Fruit fly (Drosophila melanogaster) whole organism, embryonic: ENCODE data around the gene CG7943.

Experiments used
- CG1603 ChIP-seq: fragments of 200-800 bp; sonication (Bioruptor generic); optimal IDR thresholded peaks from 2 replicates; lab custom pipeline; 2019; ENCODE audit warnings: missing biosample characterization, mild to moderate bottlenecking, missing genetic modification characterization, moderate library complexity
- D19B ChIP-seq: fragments of 200-800 bp; sonication (Bioruptor generic); optimal IDR thresholded peaks from 2 replicates; lab custom pipeline; 2017; ENCODE audit warnings: missing biosample characterization, mild to moderate bottlenecking, missing genetic modification characterization
- Hmr ChIP-seq: fragments of 200-800 bp; sonication (Bioruptor generic); optimal IDR thresholded peaks from 3 replicates; lab custom pipeline; 2017; ENCODE audit warnings: mild to moderate bottlenecking, missing biosample characterization, missing genetic modification reagents, missing genetic modification characterization
- NFAT ChIP-seq: fragments of 200-800 bp; sonication (Bioruptor generic); IDR thresholded peaks from 2 replicates; pipeline ENCODE4 v1.3.6; 2022; ENCODE audit warnings: missing biosample characterization, missing genetic modification characterization
- YL-1 ChIP-seq: fragments of 200-800 bp; sonication (Bioruptor generic); optimal IDR thresholded peaks from 3 replicates; lab custom pipeline; 2017; ENCODE audit warnings: missing biosample characterization, mild to moderate bottlenecking, missing genetic modification characterization
- bab2 ChIP-seq: fragments of 200-800 bp; sonication (Bioruptor generic); optimal IDR thresholded peaks from 2 replicates; lab custom pipeline; 2016; ENCODE audit warnings: missing biosample characterization, missing genetic modification characterization
- crc ChIP-seq: fragments of 200-800 bp; sonication (Bioruptor generic); optimal IDR thresholded peaks from 2 replicates; lab custom pipeline; 2016; ENCODE audit warnings: missing biosample characterization, missing genetic modification characterization
- her ChIP-seq: fragments of 200-800 bp; sonication (Bioruptor generic); optimal IDR thresholded peaks from 2 replicates; lab custom pipeline; 2016; ENCODE audit warnings: missing biosample characterization, missing genetic modification characterization
- insv ChIP-seq, 2 experiments: fragments of 200-800 bp; sonication (Bioruptor generic); optimal IDR thresholded peaks; 3 replicates each; lab custom pipeline; 2016 to 2018; ENCODE audit warnings: missing biosample characterization in 2 of 2, missing genetic modification characterization in 2 of 2
- otp ChIP-seq: fragments of 200-800 bp; sonication (Bioruptor generic); IDR thresholded peaks from 3 replicates; pipeline ENCODE4, ENCODE4 v1.3.6; 2022; ENCODE audit warnings: missing biosample characterization, missing genetic modification characterization
- pfk ChIP-seq: fragments of 200-800 bp; sonication (Bioruptor generic); optimal IDR thresholded peaks from 2 replicates; lab custom pipeline; 2018; ENCODE audit warnings: missing biosample characterization, mild to moderate bottlenecking, missing genetic modification characterization, moderate library complexity
- psq ChIP-seq: fragments of 200-800 bp; sonication (Bioruptor generic); optimal IDR thresholded peaks from 2 replicates; lab custom pipeline; 2017; ENCODE audit warnings: missing biosample characterization, missing genetic modification characterization

DNA sequence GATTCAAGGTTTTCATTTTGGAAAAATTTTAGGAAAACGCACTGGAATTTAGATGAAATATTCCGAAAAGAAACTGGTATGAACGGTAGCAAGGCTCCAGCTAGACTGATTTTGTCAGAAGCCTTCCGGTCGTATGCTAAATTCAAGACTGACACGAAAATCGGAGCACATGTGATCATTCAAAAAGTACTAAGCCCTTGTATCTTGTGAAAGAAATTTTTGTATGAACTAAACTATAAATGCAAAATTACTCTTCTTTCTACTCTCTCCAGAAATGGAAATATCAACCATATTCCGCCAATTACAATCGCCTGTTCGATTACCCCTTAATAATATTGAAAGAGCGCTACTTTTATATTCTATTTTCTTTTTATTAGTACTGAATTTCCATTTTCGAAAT, 8.6 kb upstream of the CG7943 start, which contains the start of gene ocn:
- TF ChIP-seq D19B (GFP tag; lab: Kevin White, UChicago) = no peak
- TF ChIP-seq insv (GFP tag; optimal IDR thresholded peaks at IDR 0.05; lab: Kevin White, UChicago) = no peak
- TF ChIP-seq bab2 (GFP tag; lab: Kevin White, UChicago) = no peak
- TF ChIP-seq pfk (GFP tag; lab: Kevin White, UChicago) = no peak
- no peak for TF ChIP-seq her (GFP tag; lab: Kevin White, UChicago)
- TF ChIP-seq psq (GFP tag; lab: Kevin White, UChicago) = no peak
- no peak for TF ChIP-seq crc (GFP tag; lab: Kevin White, UChicago)
- no peak for TF ChIP-seq otp
- no peak for TF ChIP-seq YL-1 (GFP tag; lab: Kevin White, UChicago)
- TF ChIP-seq Hmr (GFP tag; lab: Kevin White, UChicago) = no peak
- no peak for TF ChIP-seq CG1603 (tag; lab: Kevin White, UChicago)
- TF ChIP-seq NFAT (GFP tag; lab: Robert Waterston, UW) = no peak
